Fruit fly (Drosophila melanogaster): Measurements from ENCODE around the gene CG1677.

CG1677 gene

dm6 chrX:7291850-7292499 is 113.6 kb downstream of the CG1677 start (continued):
- peak; percentile 80 for TF ChIP-seq dmrt99B (tag; optimal IDR thresholded peaks at IDR 0.05)
- 0 out of 3 replicates have a peak, but pooled peaks have one; percentile 17 for TF ChIP-seq z (GFP tag; IDR thresholded peaks at IDR 0.05)
- TF ChIP-seq TFAM (GFP tag; optimal IDR thresholded peaks at IDR 0.05) = no peak
- TF ChIP-seq ken (GFP tag; IDR thresholded peaks at IDR 0.05) = peak; percentile 63; the same call in 1 of the 3 replicates
- TF ChIP-seq ac (GFP tag; optimal IDR thresholded peaks at IDR 0.05) = peak; percentile 74
- peak; percentile 95 for TF ChIP-seq CG33557 (GFP tag; optimal IDR thresholded peaks at IDR 0.05)
- TF ChIP-seq btn (GFP tag; optimal IDR thresholded peaks at IDR 0.05) = no peak
- TF ChIP-seq Awh (GFP tag; IDR thresholded peaks at IDR 0.05) = peak; percentile 47; the same call in 1 of the 2 replicates
- TF ChIP-seq CG4854 (GFP tag; optimal IDR thresholded peaks at IDR 0.05) = peak; percentile 61
- TF ChIP-seq ttk (GFP tag; IDR thresholded peaks at IDR 0.05) = peak; percentile 35; the same call in 1 of the 2 replicates
- TF ChIP-seq Rx (GFP tag; IDR thresholded peaks at IDR 0.05) = peak; percentile 48; the same call in 1 of the 2 replicates
- no peak for TF ChIP-seq YL-1 (GFP tag; optimal IDR thresholded peaks at IDR 0.05)
- peak; percentile 82 for TF ChIP-seq Chrac-16 (GFP tag; optimal IDR thresholded peaks at IDR 0.05)
- no peak for TF ChIP-seq al (GFP tag; IDR thresholded peaks at IDR 0.05)
- TF ChIP-seq CG18262 (tag; optimal IDR thresholded peaks at IDR 0.05) = peak; percentile 88
- peak; percentile 60 for TF ChIP-seq Elba2 (GFP tag; optimal IDR thresholded peaks at IDR 0.05)
- no peak for TF ChIP-seq lov (optimal IDR thresholded peaks at IDR 0.05)
- peak; percentile 73; the same call in 2 of the 3 replicates for TF ChIP-seq lov (GFP tag; IDR thresholded peaks at IDR 0.05)
- peak; percentile 40; the same call in 1 of the 4 replicates for TF ChIP-seq Gug (GFP tag; IDR thresholded peaks at IDR 0.05)
- peak; percentile 36 for TF ChIP-seq pum (GFP tag; optimal IDR thresholded peaks at IDR 0.05)
- TF ChIP-seq CG12391 (tag; optimal IDR thresholded peaks at IDR 0.05) = peak; percentile 88
- peak; percentile 50 for TF ChIP-seq CG15011 (GFP tag; optimal IDR thresholded peaks at IDR 0.05)
- peak; percentile 82 for TF ChIP-seq CG2678 (tag; optimal IDR thresholded peaks at IDR 0.05)
- TF ChIP-seq insv (GFP tag; optimal IDR thresholded peaks at IDR 0.05) = no peak
- peak; percentile 65 to 69 for TF ChIP-seq Hr51 (GFP tag; optimal IDR thresholded peaks at IDR 0.05)
- no peak for TF ChIP-seq CG6854 (GFP tag; optimal IDR thresholded peaks at IDR 0.05)
- peak; percentile 75 for TF ChIP-seq Hr3 (GFP tag; optimal IDR thresholded peaks at IDR 0.05)
- TF ChIP-seq Mes4 (GFP tag; optimal IDR thresholded peaks at IDR 0.05) = peak; percentile 70
- peak; percentile 82 for TF ChIP-seq row (GFP tag; IDR thresholded peaks at IDR 0.05)
- peak; percentile 82 for TF ChIP-seq CG13424 (tag; optimal IDR thresholded peaks at IDR 0.05)
- peak; percentile 78 for TF ChIP-seq CG2202 (tag; optimal IDR thresholded peaks at IDR 0.05)
- peak; percentile 29 for TF ChIP-seq tap (tag; optimal IDR thresholded peaks at IDR 0.05)
- no peak for TF ChIP-seq gro (GFP tag; optimal IDR thresholded peaks at IDR 0.05)
- TF ChIP-seq CG14441 (GFP tag; IDR thresholded peaks at IDR 0.05) = 0 out of 2 replicates have a peak, but pooled peaks have one; percentile 47
- TF ChIP-seq CG17361 (GFP tag; IDR thresholded peaks at IDR 0.05) = peak; percentile 83
- TF ChIP-seq lab (GFP tag; optimal IDR thresholded peaks at IDR 0.05) = peak; percentile 54
- TF ChIP-seq fd3F (GFP tag; optimal IDR thresholded peaks at IDR 0.05) = no peak
- peak; percentile 1 for TF ChIP-seq Vsx1 (GFP tag; optimal IDR thresholded peaks at IDR 0.05)
- no peak for TF ChIP-seq da (GFP tag; optimal IDR thresholded peaks at IDR 0.05)
- TF ChIP-seq slbo (GFP tag; IDR thresholded peaks at IDR 0.05) = no peak
- TF ChIP-seq Asciz (GFP tag; optimal IDR thresholded peaks at IDR 0.05) = peak; percentile 69
- no peak for TF ChIP-seq mirr (GFP tag; optimal IDR thresholded peaks at IDR 0.05)
- TF ChIP-seq HHEX (GFP tag; optimal IDR thresholded peaks at IDR 0.05) = peak; percentile 64
- TF ChIP-seq gcm (GFP tag; optimal IDR thresholded peaks at IDR 0.05) = peak; percentile 89
- no peak for TF ChIP-seq tx (GFP tag; optimal IDR thresholded peaks at IDR 0.05)
- TF ChIP-seq Lim3 (GFP tag; IDR thresholded peaks at IDR 0.05) = no peak
- TF ChIP-seq ci (GFP tag; IDR thresholded peaks at IDR 0.05) = peak; percentile 64; the same call in 1 of the 3 replicates
- TF ChIP-seq MBD-R2 (GFP tag; IDR thresholded peaks at IDR 0.05) = no peak
- peak; percentile 72; the same call in 1 of the 2 replicates for TF ChIP-seq dan (GFP tag; IDR thresholded peaks at IDR 0.05)
- peak; percentile 43 for TF ChIP-seq CG33213 (GFP tag; optimal IDR thresholded peaks at IDR 0.05)

All from whole organism, embryonic.